Fruit fly (Drosophila melanogaster): ENCODE results near the gene ND-42.

dm6 chr3R:22018777-22019420 is 8.6 kb upstream of the ND-42 start, which contains the start of gene Idh3b:
- peak; percentile 6 to 39 for TF ChIP-seq CTCF (optimal IDR thresholded peaks at IDR 0.05)
- no peak for TF ChIP-seq CG8478 (optimal IDR thresholded peaks at IDR 0.05)
